Worm (Caenorhabditis elegans) whole organism, young adult: ENCODE data around the gene nhr-235.
"Not testable (repeated sequence)": the region's sequence is repeated elsewhere in the genome, so short reads cannot be mapped to it uniquely, and the experiment has no call there.

ENCODE experiments used
- F57A8.1 ChIP-seq: fragments of 200-800 bp; sonication (Bioruptor generic); optimal IDR thresholded peaks from 2 replicates; lab custom pipeline; 2018; ENCODE audit warnings: mild to moderate bottlenecking, missing genetic modification characterization, moderate library complexity, missing compliant biosample characterization
- K12H6.12 ChIP-seq: fragments of 200-800 bp; sonication (Bioruptor generic); optimal IDR thresholded peaks from 2 replicates; lab custom pipeline; 2018; ENCODE audit warnings: mild to moderate bottlenecking, missing genetic modification characterization, missing compliant biosample characterization
- Y56A3A.18 ChIP-seq: fragments of 200-800 bp; sonication (Bioruptor generic); IDR thresholded peaks from 2 replicates; pipeline ENCODE4 v1.3.6; 2022; ENCODE audit warnings: missing genetic modification reagents, missing genetic modification characterization, missing compliant biosample characterization
- Y95B8A.8 ChIP-seq: fragments of 200-800 bp; sonication (Bioruptor generic); IDR thresholded peaks from 2 replicates; pipeline ENCODE4 v1.3.6; 2022; ENCODE audit warnings: missing genetic modification reagents, missing genetic modification characterization, missing compliant biosample characterization
- ama-1 ChIP-seq, 3 experiments: fragments of 150-350 bp in 1 of 3; sonication (generic microtip) in 2 of 3; optimal IDR thresholded peaks; 2 replicates each; lab custom pipeline; 2014 to 2018; ENCODE audit warnings: missing biosample characterization in 2 of 3, missing genetic modification characterization in 2 of 3, missing genetic modification reagents in 2 of 3
- bed-2 ChIP-seq: fragments of 200-800 bp; sonication (Bioruptor generic); IDR thresholded peaks from 2 replicates; pipeline ENCODE4 v1.3.6; 2022; ENCODE audit warnings: missing genetic modification reagents, missing genetic modification characterization, missing compliant biosample characterization
- ekl-4 ChIP-seq: fragments of 200-800 bp; sonication (Bioruptor generic); IDR thresholded peaks from 2 replicates; pipeline ENCODE4 v1.3.6; 2022; ENCODE audit warnings: missing genetic modification reagents, missing genetic modification characterization, missing compliant biosample characterization
- mel-28 ChIP-seq: sonication (generic microtip); optimal IDR thresholded peaks from 2 replicates; lab custom pipeline; 2016; ENCODE audit warnings: borderline replicate concordance, mild to moderate bottlenecking, missing genetic modification characterization, missing compliant biosample characterization
- pha-4 ChIP-seq: fragments of 150-350 bp; sonication (generic microtip); optimal IDR thresholded peaks from 2 replicates; lab custom pipeline; 2014; ENCODE audit warnings: missing biosample characterization, missing genetic modification reagents, missing genetic modification characterization
- rpc-1 ChIP-seq, 2 experiments: fragments of 150-350 bp in 1 of 2; sonication (generic microtip) in 1 of 2; optimal IDR thresholded peaks; 2 replicates each; lab custom pipeline; 2014 to 2018; ENCODE audit warnings: missing biosample characterization in 1 of 2, missing genetic modification characterization in 1 of 2, missing genetic modification reagents in 1 of 2, missing genotype in 1 of 2
- snpc-3.4 ChIP-seq: sonication (generic microtip); optimal IDR thresholded peaks from 2 replicates; lab custom pipeline; 2017; ENCODE audit warnings: missing genetic modification characterization, mild to moderate bottlenecking, missing compliant biosample characterization, antibody characterized with exemption, moderate library complexity, missing genotype, missing genetic modification reagents
- unc-62 ChIP-seq: fragments of 150-350 bp; optimal IDR thresholded peaks from 2 replicates; lab custom pipeline; 2014; ENCODE audit warnings: missing biosample characterization, missing genetic modification reagents, missing genetic modification characterization
- zfh-2 ChIP-seq: fragments of 200-800 bp; sonication (Bioruptor generic); conservative IDR thresholded peaks from 2 replicates; pipeline ENCODE4 v1.3.6; 2022; ENCODE audit warnings: missing genetic modification reagents, missing genetic modification characterization, missing compliant biosample characterization
- ztf-6 ChIP-seq: fragments of 200-800 bp; sonication (Bioruptor generic); IDR thresholded peaks from 2 replicates; pipeline ENCODE4 v1.3.6; 2022; ENCODE audit warnings: missing genetic modification reagents, missing genetic modification characterization, missing compliant biosample characterization

ce11 chrII:12624433-12624832 lies 16.0 kb upstream of the nhr-235 start, which contains the start of gene Y38E10A.14:
- not testable (repeated sequence) for TF ChIP-seq rpc-1 (optimal IDR thresholded peaks at IDR 0.05; lab: Kevin White, UChicago); rpc-1 (tag; optimal IDR thresholded peaks at IDR 0.05; lab: Kevin White, UChicago); pha-4 (tag; lab: Kevin White, UChicago); unc-62 (GFP tag; lab: Kevin White, UChicago); K12H6.12 (tag; lab: Kevin White, UChicago); bed-2 (GFP tag; lab: Robert Waterston, UW); mel-28; Y56A3A.18 (GFP tag; lab: Robert Waterston, UW); zfh-2 (GFP tag; lab: Robert Waterston, UW); snpc-3.4; Y95B8A.8 (GFP tag; lab: Robert Waterston, UW); ztf-6 (GFP tag; lab: Robert Waterston, UW); ekl-4 (GFP tag; lab: Robert Waterston, UW); ama-1 (optimal IDR thresholded peaks at IDR 0.05; lab: Kevin White, UChicago); ama-1 (GFP tag; optimal IDR thresholded peaks at IDR 0.05; lab: Kevin White, UChicago); F57A8.1 (GFP tag; lab: Kevin White, UChicago)
